Worm (Caenorhabditis elegans) whole organism, L4 larva: ENCODE results near the gene ser-2.
A peak's percentile ranks its signal among the peaks of the same experiment; 100 is the strongest.
"Not testable (repeated sequence)": the region's sequence is repeated elsewhere in the genome, so short reads cannot be mapped to it uniquely, and the experiment has no call there.

Experiments used
- F26F4.8 ChIP-seq: fragments of 200-800 bp; sonication (Bioruptor generic); conservative IDR thresholded peaks from 2 replicates; pipeline ENCODE4 v1.3.6; 2022; ENCODE audit warnings: missing genetic modification characterization, missing compliant biosample characterization
- Y5F2A.4 ChIP-seq: fragments of 200-800 bp; sonication (Bioruptor generic); optimal IDR thresholded peaks from 2 replicates; lab custom pipeline; 2018; ENCODE audit warnings: mild to moderate bottlenecking, missing genetic modification characterization, missing compliant biosample characterization
- aha-1 ChIP-seq: fragments of 150-350 bp; peaks from one replicate; lab custom pipeline; 2014; ENCODE audit warnings: missing biosample characterization, missing genetic modification characterization
- aly-2 ChIP-seq: sonication (generic microtip); optimal IDR thresholded peaks from 2 replicates; lab custom pipeline; 2018; ENCODE audit warnings: missing biosample characterization, missing genetic modification characterization
- arid-1 ChIP-seq: fragments of 200-800 bp; sonication (Bioruptor generic); conservative IDR thresholded peaks from 2 replicates; pipeline ENCODE4 v1.3.6; 2022; ENCODE audit warnings: missing genetic modification reagents, missing genetic modification characterization, missing compliant biosample characterization
- ceh-82 ChIP-seq: sonication (generic microtip); optimal IDR thresholded peaks from 2 replicates; lab custom pipeline; 2017; ENCODE audit warnings: missing biosample characterization, missing genetic modification characterization
- ctbp-1 ChIP-seq: fragments of 200-800 bp; sonication (Bioruptor generic); IDR thresholded peaks from 2 replicates; pipeline ENCODE4 v1.3.6; 2022; ENCODE audit warnings: missing genetic modification reagents, missing genetic modification characterization, missing compliant biosample characterization
- daf-8 ChIP-seq: fragments of 200-800 bp; sonication (Bioruptor generic); IDR thresholded peaks from 2 replicates; pipeline ENCODE4 v1.3.6; 2022; ENCODE audit warnings: missing genetic modification characterization, missing compliant biosample characterization
- dmd-9 ChIP-seq: fragments of 200-800 bp; sonication (Bioruptor generic); IDR thresholded peaks from 2 replicates; pipeline ENCODE4 v1.3.6; 2022; ENCODE audit warnings: missing genetic modification reagents, missing genetic modification characterization, missing compliant biosample characterization
- dpl-1 ChIP-seq: fragments of 150-350 bp; optimal IDR thresholded peaks from 2 replicates; lab custom pipeline; 2014; ENCODE audit warnings: missing biosample characterization, missing genetic modification reagents, missing genetic modification characterization
- fos-1 ChIP-seq: fragments of 150-350 bp; optimal IDR thresholded peaks from 2 replicates; lab custom pipeline; 2014; ENCODE audit warnings: missing biosample characterization, missing genetic modification characterization
- hif-1 ChIP-seq, 2 experiments: sonication (generic microtip); optimal IDR thresholded peaks; 2 replicates each; lab custom pipeline; 2016 to 2017; ENCODE audit warnings: missing compliant biosample characterization in 2 of 2, missing genetic modification characterization in 2 of 2, missing genetic modification reagents in 2 of 2, missing genotype in 2 of 2, mild to moderate bottlenecking in 1 of 2
- lin-1 ChIP-seq: fragments of 200-800 bp; sonication (Bioruptor generic); IDR thresholded peaks from 2 replicates; pipeline ENCODE4 v1.3.6; 2022; ENCODE audit warnings: missing genetic modification reagents, missing genetic modification characterization, missing compliant biosample characterization
- lin-15B ChIP-seq: fragments of 150-350 bp; sonication (generic microtip); optimal IDR thresholded peaks from 3 replicates; lab custom pipeline; 2014; ENCODE audit warnings: missing biosample characterization, missing genetic modification characterization
- lin-39 ChIP-seq: fragments of 150-350 bp; optimal IDR thresholded peaks from 2 replicates; lab custom pipeline; 2014; ENCODE audit warnings: missing biosample characterization, missing genetic modification reagents, missing genetic modification characterization
- lir-3 ChIP-seq: sonication (generic microtip); optimal IDR thresholded peaks from 2 replicates; lab custom pipeline; 2016; ENCODE audit warnings: mild to moderate bottlenecking, missing genetic modification characterization, missing compliant biosample characterization
- mep-1 ChIP-seq: fragments of 150-350 bp; sonication (generic microtip); optimal IDR thresholded peaks from 3 replicates; lab custom pipeline; 2014; ENCODE audit warnings: missing biosample characterization, missing genetic modification characterization
- mxl-2 ChIP-seq: fragments of 200-800 bp; sonication (Bioruptor generic); conservative IDR thresholded peaks from 2 replicates; pipeline ENCODE4 v1.3.6; 2022; ENCODE audit warnings: missing genetic modification reagents, missing genetic modification characterization, missing compliant biosample characterization
- nhr-237 ChIP-seq: sonication (generic microtip); optimal IDR thresholded peaks from 2 replicates; lab custom pipeline; 2017; ENCODE audit warnings: missing biosample characterization, missing genetic modification characterization
- nhr-25 ChIP-seq: sonication (generic microtip); optimal IDR thresholded peaks from 2 replicates; lab custom pipeline; 2017; ENCODE audit warnings: missing genetic modification characterization, mild to moderate bottlenecking, missing compliant biosample characterization, antibody characterized with exemption, moderate library complexity, borderline replicate concordance; ENCODE audit not compliant: insufficient read depth
- nhr-41 ChIP-seq: fragments of 200-800 bp; sonication (Bioruptor generic); IDR thresholded peaks from 2 replicates; pipeline ENCODE4 v1.3.6; 2022; ENCODE audit warnings: missing genetic modification reagents, missing genetic modification characterization, missing compliant biosample characterization
- nhr-42 ChIP-seq: fragments of 200-800 bp; sonication (Bioruptor generic); IDR thresholded peaks from 2 replicates; pipeline ENCODE4 v1.3.6; 2022; ENCODE audit warnings: missing genetic modification characterization, missing compliant biosample characterization
- nhr-48 ChIP-seq: sonication (generic microtip); optimal IDR thresholded peaks from 2 replicates; lab custom pipeline; 2016; ENCODE audit warnings: mild to moderate bottlenecking, missing genetic modification characterization, missing compliant biosample characterization
- nhr-6 ChIP-seq: fragments of 150-350 bp; optimal IDR thresholded peaks from 2 replicates; lab custom pipeline; 2014; ENCODE audit warnings: missing biosample characterization, missing genetic modification characterization
- nhr-76 ChIP-seq: fragments of 150-350 bp; optimal IDR thresholded peaks from 2 replicates; lab custom pipeline; 2014; ENCODE audit warnings: missing biosample characterization, missing genetic modification characterization
- nhr-77 ChIP-seq: fragments of 150-350 bp; optimal IDR thresholded peaks from 2 replicates; lab custom pipeline; 2014; ENCODE audit warnings: missing biosample characterization, missing genetic modification characterization
- pha-4 ChIP-seq, 2 experiments: fragments of 150-350 bp in 1 of 2; fragments of 200-800 bp in 1 of 2; sonication (Bioruptor generic) in 1 of 2; IDR thresholded peaks in 1 of 2; optimal IDR thresholded peaks in 1 of 2; 2 replicates each; pipeline versions ENCODE4 v1.3.6 to Lab custom; 2014 to 2022; ENCODE audit warnings: missing genetic modification characterization in 2 of 2, missing genetic modification reagents in 2 of 2, missing biosample characterization in 1 of 2, missing compliant biosample characterization in 1 of 2
- skn-1 ChIP-seq: fragments of 150-350 bp; optimal IDR thresholded peaks from 2 replicates; lab custom pipeline; 2014; ENCODE audit warnings: missing biosample characterization, missing genetic modification characterization
- snpc-1.2 ChIP-seq: fragments of 200-800 bp; sonication (Bioruptor generic); IDR thresholded peaks from 2 replicates; pipeline ENCODE4 v1.3.6; 2022; ENCODE audit warnings: missing genetic modification reagents, missing genetic modification characterization, missing compliant biosample characterization
- tra-1 ChIP-seq: fragments of 200-800 bp; sonication (Bioruptor generic); IDR thresholded peaks from 2 replicates; pipeline ENCODE4 v1.3.6; 2022; ENCODE audit warnings: missing genetic modification reagents, missing genetic modification characterization, missing compliant biosample characterization

ser-2 gene

ce11 chrX:15325709-15326108 is 22.9 kb upstream of the ser-2 start, which contains the start of gene Y15E3A.3:
Gene Y15E3A.3 (minus strand): TSS chrX:15325809.
- TF ChIP-seq nhr-76 (tag; lab: Kevin White, UChicago) (no peak), fos-1 (no peak), nhr-237 (tag; lab: Kevin White, UChicago) (no peak), ctbp-1 (GFP tag; lab: Robert Waterston, UW) (no peak), lir-3 (no peak), Y5F2A.4 (GFP tag; lab: Kevin White, UChicago) (no peak), dmd-9 (GFP tag; lab: Robert Waterston, UW) (no peak), F26F4.8 (GFP tag; lab: Robert Waterston, UW) (no peak), mep-1 (tag; lab: Kevin White, UChicago) (no peak)

ce11 chrX:15321791-15322190 is 19.0 kb upstream of the ser-2 start:
- no peak for TF ChIP-seq nhr-25 (tag; lab: Kevin White, UChicago)
- no peak for TF ChIP-seq nhr-48 (tag; lab: Kevin White, UChicago)
- TF ChIP-seq lin-39 (tag; lab: Kevin White, UChicago), result no peak
- no peak for TF ChIP-seq mep-1 (tag; lab: Kevin White, UChicago)
- TF ChIP-seq lin-1 (GFP tag; lab: Robert Waterston, UW), result no peak
- TF ChIP-seq nhr-42, result no peak
- no peak for TF ChIP-seq nhr-6 (tag; lab: Kevin White, UChicago)
- no peak for TF ChIP-seq lin-15B (tag; lab: Kevin White, UChicago)

- TF ChIP-seq aha-1 (tag; lab: Kevin White, UChicago) (peak; percentile 92), dpl-1 (no peak)
- TF ChIP-seq, all 104 proteins: peak for 1
Observed at ce11 chrX:15321217-15321616, 18.5 kb upstream of the ser-2 start.

- TF ChIP-seq pha-4 (GFP tag; IDR thresholded peaks at IDR 0.05; lab: Robert Waterston, UW), result peak; percentile 16; the same call in 1 of the 2 replicates
- TF ChIP-seq pha-4 (tag; optimal IDR thresholded peaks at IDR 0.05; lab: Kevin White, UChicago), result not testable (repeated sequence)
- TF ChIP-seq tra-1, result 0 out of 2 replicates have a peak, but pooled peaks have one; percentile 27
- TF ChIP-seq lin-1 (GFP tag; lab: Robert Waterston, UW), result 0 out of 2 replicates have a peak, but pooled peaks have one; percentile 20
- peak; percentile 2 for TF ChIP-seq aha-1 (tag; lab: Kevin White, UChicago)
Observed at ce11 chrX:15319762-15320161, 17.0 kb upstream of the ser-2 start.

ce11 chrX:15317146-15317545 is 14.4 kb upstream of the ser-2 start, which contains the start of gene glb-28:
Gene glb-28 (minus strand): TSS chrX:15317246.
- no peak for TF ChIP-seq hif-1 (tag; optimal IDR thresholded peaks at IDR 0.05; lab: Kevin White, UChicago)
- TF ChIP-seq arid-1 (GFP tag; lab: Robert Waterston, UW), result no peak
- TF ChIP-seq nhr-77 (tag; lab: Kevin White, UChicago), result no peak
- TF ChIP-seq snpc-1.2 (GFP tag; lab: Robert Waterston, UW), result no peak
- no peak for TF ChIP-seq ceh-82 (tag; lab: Kevin White, UChicago)
- no peak for TF ChIP-seq F26F4.8 (GFP tag; lab: Robert Waterston, UW)
- no peak for TF ChIP-seq nhr-41 (GFP tag; lab: Robert Waterston, UW)
- no peak for TF ChIP-seq skn-1 (tag; lab: Kevin White, UChicago)

ce11 chrX:15312681-15313080 is 9.9 kb upstream of the ser-2 start:
- TF ChIP-seq nhr-25 (tag; lab: Kevin White, UChicago) (peak; percentile 56), aly-2 (tag; lab: Kevin White, UChicago) (no peak)

ce11 chrX:15312073-15312472 is 9.3 kb upstream of the ser-2 start:
- TF ChIP-seq snpc-1.2 (GFP tag; lab: Robert Waterston, UW) (no peak), dpl-1 (no peak), daf-8 (GFP tag; lab: Robert Waterston, UW) (no peak), mxl-2 (GFP tag; lab: Robert Waterston, UW) (no peak), nhr-25 (tag; lab: Kevin White, UChicago) (peak; percentile 14)
